Worm (Caenorhabditis elegans) whole organism, dauer: Measurements from ENCODE around the gene mstr-2.

Source experiments
- unc-62 ChIP-seq: sonication (generic microtip); optimal IDR thresholded peaks from 2 replicates; lab custom pipeline; 2017; ENCODE audit warnings: missing biosample characterization, missing genetic modification reagents, missing genetic modification characterization

The mstr-2 gene

DNA sequence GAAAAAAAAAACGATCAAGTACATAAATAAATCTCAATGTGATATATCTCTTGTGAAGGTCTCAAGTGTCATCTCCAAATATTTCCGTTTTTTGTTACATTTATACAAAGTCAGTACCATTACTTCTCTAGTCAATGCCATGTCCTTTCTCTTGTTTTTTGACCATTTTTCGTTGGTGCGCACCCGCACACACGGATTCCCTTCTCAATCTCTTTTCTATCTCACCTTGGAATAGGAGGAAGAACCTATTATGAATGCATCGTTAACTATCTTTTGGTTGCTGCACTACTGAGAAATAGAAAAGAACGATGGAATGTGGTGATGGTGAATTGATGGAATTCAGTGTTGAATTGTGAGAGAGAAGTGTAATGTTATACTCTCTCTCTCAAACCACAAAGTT is 48.9 kb downstream of the mstr-2 start:
- no peak for TF ChIP-seq unc-62

ce11 chrIII:4519410-4519809 is 50.5 kb downstream of the mstr-2 start:
- TF ChIP-seq unc-62: no peak

- TF ChIP-seq unc-62: no peak
Measured at ce11 chrIII:4520057-4520456, 51.1 kb downstream of the mstr-2 start, which contains the start of gene cdh-4. Gene cdh-4 (plus strand): TSS chrIII:4520357.
